Fruit fly (Drosophila melanogaster): Measurements from ENCODE around the gene CG15715.

dm6 chr3L:15791072-15791471, 46.2 kb downstream of the CG15715 start:
- TF ChIP-seq CG7357 (GFP tag; IDR thresholded peaks at IDR 0.05) (no peak), CG9215 (GFP tag; IDR thresholded peaks at IDR 0.05) (no peak)

All from whole organism, embryonic.